Fruit fly (Drosophila melanogaster) whole organism, embryonic: ENCODE data around the gene CG4291.

ENCODE experiments used
- Ada2b ChIP-seq: fragments of 200-800 bp; sonication (Bioruptor generic); IDR thresholded peaks from 2 replicates; pipeline ENCODE4 v1.3.6; 2022; ENCODE audit warnings: missing biosample characterization, missing genetic modification characterization
- Bteb2 ChIP-seq: fragments of 200-800 bp; sonication (Bioruptor generic); optimal IDR thresholded peaks from 2 replicates; lab custom pipeline; 2016; ENCODE audit warnings: missing biosample characterization, missing genetic modification characterization
- CG11247 ChIP-seq: fragments of 200-800 bp; sonication (Bioruptor generic); IDR thresholded peaks from 2 replicates; pipeline ENCODE4 v1.3.6; 2022; ENCODE audit warnings: missing biosample characterization, missing genetic modification characterization
- CG14050 ChIP-seq: fragments of 200-800 bp; sonication (Bioruptor generic); IDR thresholded peaks from 3 replicates; pipeline ENCODE4 v1.3.6; 2022; ENCODE audit warnings: missing biosample characterization, missing genetic modification characterization
- CG15696 ChIP-seq: fragments of 200-800 bp; sonication (Bioruptor generic); optimal IDR thresholded peaks from 2 replicates; lab custom pipeline; 2019; ENCODE audit warnings: missing biosample characterization, mild to moderate bottlenecking, missing genetic modification characterization, moderate library complexity
- CG16815 ChIP-seq: fragments of 200-800 bp; sonication (Bioruptor generic); optimal IDR thresholded peaks from 3 replicates; lab custom pipeline; 2017; ENCODE audit warnings: missing biosample characterization, mild to moderate bottlenecking, missing genetic modification characterization
- CG17802 ChIP-seq: fragments of 200-800 bp; sonication (Bioruptor generic); optimal IDR thresholded peaks from 2 replicates; lab custom pipeline; 2018; ENCODE audit warnings: missing biosample characterization, mild to moderate bottlenecking, missing genetic modification characterization, moderate library complexity
- CG18262 ChIP-seq: fragments of 200-800 bp; optimal IDR thresholded peaks from 3 replicates; lab custom pipeline; 2019; ENCODE audit warnings: missing biosample characterization, mild to moderate bottlenecking, missing genetic modification characterization, moderate library complexity
- CG2116 ChIP-seq: fragments of 200-800 bp; sonication (Bioruptor generic); optimal IDR thresholded peaks from 3 replicates; lab custom pipeline; 2018; ENCODE audit warnings: missing biosample characterization, mild to moderate bottlenecking, missing genetic modification characterization
- CG2199 ChIP-seq: fragments of 200-800 bp; sonication (Bioruptor generic); IDR thresholded peaks from 3 replicates; pipeline ENCODE4 v1.3.6; 2022; ENCODE audit warnings: missing biosample characterization, missing genetic modification characterization
- CG30403 ChIP-seq: fragments of 200-800 bp; sonication (Bioruptor generic); optimal IDR thresholded peaks from 3 replicates; lab custom pipeline; 2016; ENCODE audit warnings: missing biosample characterization, missing genetic modification characterization
- CG3065 ChIP-seq: fragments of 200-800 bp; sonication (Bioruptor generic); optimal IDR thresholded peaks from 2 replicates; lab custom pipeline; 2016; ENCODE audit warnings: missing biosample characterization, missing genetic modification characterization
- CG34376 ChIP-seq: fragments of 200-800 bp; sonication (Bioruptor generic); optimal IDR thresholded peaks from 2 replicates; lab custom pipeline; 2018; ENCODE audit warnings: missing biosample characterization, mild to moderate bottlenecking, missing genetic modification characterization
- CG6175 ChIP-seq: fragments of 200-800 bp; sonication (Bioruptor generic); IDR thresholded peaks from 3 replicates; pipeline ENCODE4 v1.3.6; 2022; ENCODE audit warnings: missing biosample characterization, missing genetic modification characterization
- CG6272 ChIP-seq: fragments of 200-800 bp; sonication (Bioruptor generic); IDR thresholded peaks from 2 replicates; pipeline ENCODE4 v1.3.6; 2022; ENCODE audit warnings: missing biosample characterization, missing genetic modification characterization
- CG6654 ChIP-seq: fragments of 200-800 bp; sonication (Bioruptor generic); optimal IDR thresholded peaks from 2 replicates; lab custom pipeline; 2017; ENCODE audit warnings: missing biosample characterization, mild to moderate bottlenecking, missing genetic modification characterization
- CG6689 ChIP-seq: fragments of 200-800 bp; sonication (Bioruptor generic); IDR thresholded peaks from 2 replicates; pipeline ENCODE4 v1.3.6; 2022; ENCODE audit warnings: missing biosample characterization, missing genetic modification characterization
- Deaf1 ChIP-seq: fragments of 200-800 bp; optimal IDR thresholded peaks from 3 replicates; lab custom pipeline; 2019; ENCODE audit warnings: missing biosample characterization, mild to moderate bottlenecking, missing genetic modification characterization, moderate library complexity
- Dfd ChIP-seq, 2 experiments: fragments of >200 bp; optimal IDR thresholded peaks; 2 replicates each; lab custom pipeline; 2017; ENCODE audit warnings: missing biosample characterization in 2 of 2, missing genetic modification characterization in 2 of 2
- Doc2 ChIP-seq: fragments of 200-800 bp; sonication (Bioruptor generic); IDR thresholded peaks from 2 replicates; pipeline ENCODE4 v1.3.6; 2022; ENCODE audit warnings: missing biosample characterization, missing genetic modification characterization
- Dp ChIP-seq: fragments of 200-800 bp; sonication (Bioruptor generic); optimal IDR thresholded peaks from 2 replicates; lab custom pipeline; 2018; ENCODE audit warnings: missing biosample characterization, mild to moderate bottlenecking, missing genetic modification characterization, moderate library complexity
- ERR ChIP-seq: fragments of 200-800 bp; sonication (Bioruptor generic); optimal IDR thresholded peaks from 2 replicates; lab custom pipeline; 2016; ENCODE audit warnings: missing biosample characterization, missing genetic modification characterization
- H15 ChIP-seq: fragments of 200-800 bp; sonication (Bioruptor generic); IDR thresholded peaks from 3 replicates; pipeline ENCODE4 v1.3.6; 2022; ENCODE audit warnings: missing biosample characterization, missing genetic modification characterization
- HHEX ChIP-seq: fragments of 200-800 bp; sonication (Bioruptor generic); optimal IDR thresholded peaks from 3 replicates; lab custom pipeline; 2017; ENCODE audit warnings: missing biosample characterization, mild to moderate bottlenecking, missing genetic modification characterization, missing genetic modification reagents
- HmgD ChIP-seq: fragments of 200-800 bp; sonication (Bioruptor generic); optimal IDR thresholded peaks from 3 replicates; lab custom pipeline; 2016; ENCODE audit warnings: missing biosample characterization, missing genetic modification characterization
- Jarid2 ChIP-seq: fragments of 200-800 bp; sonication (Bioruptor generic); optimal IDR thresholded peaks from 3 replicates; lab custom pipeline; 2017; ENCODE audit warnings: mild to moderate bottlenecking, missing biosample characterization, missing genetic modification reagents, missing genetic modification characterization
- abd-A ChIP-seq: fragments of 200-800 bp; sonication (Bioruptor generic); optimal IDR thresholded peaks from 3 replicates; lab custom pipeline; 2019; ENCODE audit warnings: missing biosample characterization, mild to moderate bottlenecking, missing genetic modification characterization, moderate library complexity
- amos ChIP-seq: fragments of 200-800 bp; sonication (Bioruptor generic); IDR thresholded peaks from 2 replicates; pipeline ENCODE4 v1.3.6; 2022; ENCODE audit warnings: missing biosample characterization, missing genetic modification characterization; ENCODE audit not compliant: partially characterized antibody
- ash1 ChIP-seq: fragments of 200-800 bp; sonication (Bioruptor generic); optimal IDR thresholded peaks from 2 replicates; lab custom pipeline; 2018; ENCODE audit warnings: missing biosample characterization, mild to moderate bottlenecking, missing genetic modification characterization
- bigmax ChIP-seq: fragments of 200-800 bp; sonication (Bioruptor generic); optimal IDR thresholded peaks from 2 replicates; lab custom pipeline; 2018; ENCODE audit warnings: missing biosample characterization, mild to moderate bottlenecking, missing genetic modification characterization
- bowl ChIP-seq: fragments of 200-800 bp; sonication (Bioruptor generic); IDR thresholded peaks from 2 replicates; pipeline ENCODE4 v1.3.6; 2022; ENCODE audit warnings: missing biosample characterization, missing genetic modification characterization
- btn ChIP-seq: fragments of 200-800 bp; sonication (Bioruptor generic); optimal IDR thresholded peaks from 2 replicates; lab custom pipeline; 2016; ENCODE audit warnings: missing biosample characterization, missing genetic modification characterization
- cas ChIP-seq: fragments of 200-800 bp; sonication (Bioruptor generic); IDR thresholded peaks from 2 replicates; pipeline ENCODE4 v1.3.6; 2022; ENCODE audit warnings: missing biosample characterization, missing genetic modification characterization
- chm ChIP-seq: fragments of 200-800 bp; sonication (Bioruptor generic); IDR thresholded peaks from 2 replicates; pipeline ENCODE4 v1.3.6; 2022; ENCODE audit warnings: missing biosample characterization, missing genetic modification characterization
- croc ChIP-seq: fragments of 200-800 bp; sonication (Bioruptor generic); conservative IDR thresholded peaks from 3 replicates; pipeline ENCODE4 v1.3.6; 2022; ENCODE audit warnings: missing biosample characterization, missing genetic modification characterization
- dm ChIP-seq: fragments of 200-800 bp; sonication (Bioruptor generic); optimal IDR thresholded peaks from 3 replicates; lab custom pipeline; 2016; ENCODE audit warnings: missing biosample characterization, missing genetic modification characterization
- dysf ChIP-seq: fragments of 200-800 bp; sonication (Bioruptor generic); IDR thresholded peaks from 3 replicates; pipeline ENCODE4 v1.3.6; 2022; ENCODE audit warnings: missing biosample characterization, missing genetic modification characterization
- esg ChIP-seq: fragments of 200-800 bp; sonication (Bioruptor generic); conservative IDR thresholded peaks from 2 replicates; pipeline ENCODE4 v1.3.6; 2022; ENCODE audit warnings: missing biosample characterization, missing genetic modification characterization
- fd102C ChIP-seq: fragments of 200-800 bp; sonication (Bioruptor generic); optimal IDR thresholded peaks from 2 replicates; lab custom pipeline; 2018; ENCODE audit warnings: missing biosample characterization, mild to moderate bottlenecking, missing genetic modification characterization, moderate library complexity
- ham ChIP-seq: fragments of 200-800 bp; sonication (Bioruptor generic); IDR thresholded peaks from 2 replicates; pipeline ENCODE4 v1.3.6; 2022; ENCODE audit warnings: missing biosample characterization, missing genetic modification characterization
- lab ChIP-seq: fragments of 200-800 bp; sonication (Bioruptor generic); optimal IDR thresholded peaks from 3 replicates; lab custom pipeline; 2017; ENCODE audit warnings: missing biosample characterization, missing genetic modification characterization, mild to moderate bottlenecking, moderate library complexity, missing genetic modification reagents
- nom ChIP-seq: fragments of 200-800 bp; sonication (Bioruptor generic); optimal IDR thresholded peaks from 2 replicates; lab custom pipeline; 2017; ENCODE audit warnings: missing biosample characterization, missing genetic modification characterization, mild to moderate bottlenecking, moderate library complexity, missing genetic modification reagents
- peb ChIP-seq: fragments of 200-800 bp; sonication (Bioruptor generic); IDR thresholded peaks from 2 replicates; pipeline ENCODE4 v1.3.6; 2022; ENCODE audit warnings: missing biosample characterization, missing genetic modification characterization
- psq ChIP-seq: fragments of 200-800 bp; sonication (Bioruptor generic); optimal IDR thresholded peaks from 2 replicates; lab custom pipeline; 2017; ENCODE audit warnings: missing biosample characterization, missing genetic modification characterization
- schlank ChIP-seq: fragments of 200-800 bp; sonication (Bioruptor generic); optimal IDR thresholded peaks from 2 replicates; lab custom pipeline; 2018; ENCODE audit warnings: missing biosample characterization, mild to moderate bottlenecking, missing genetic modification characterization
- so ChIP-seq: fragments of 200-800 bp; sonication (Bioruptor generic); IDR thresholded peaks from 3 replicates; pipeline ENCODE4 v1.3.6; 2022; ENCODE audit warnings: missing biosample characterization, missing genetic modification characterization
- sob ChIP-seq: fragments of 200-800 bp; sonication (Bioruptor generic); IDR thresholded peaks from 2 replicates; pipeline ENCODE4 v1.3.6; 2022; ENCODE audit warnings: missing biosample characterization, missing genetic modification characterization
- ssp ChIP-seq: fragments of 200-800 bp; sonication (Bioruptor generic); IDR thresholded peaks from 2 replicates; pipeline ENCODE4 v1.3.6; 2022; ENCODE audit warnings: missing biosample characterization, missing genetic modification characterization
- tgo ChIP-seq: fragments of 200-800 bp; sonication (Bioruptor generic); IDR thresholded peaks from 3 replicates; pipeline ENCODE4 v1.3.6; 2022; ENCODE audit warnings: missing biosample characterization, missing genetic modification characterization
- tin ChIP-seq: fragments of 200-800 bp; sonication (Bioruptor generic); optimal IDR thresholded peaks from 3 replicates; lab custom pipeline; 2016; ENCODE audit warnings: missing biosample characterization, missing genetic modification characterization
- ttk ChIP-seq: fragments of 200-800 bp; sonication (Bioruptor generic); IDR thresholded peaks from 2 replicates; pipeline ENCODE4 v2.1.2; 2022; ENCODE audit warnings: missing biosample characterization, missing genetic modification characterization
- vvl ChIP-seq: fragments of 200-800 bp; sonication (Bioruptor generic); IDR thresholded peaks from 2 replicates; pipeline ENCODE4 v1.3.6; 2022; ENCODE audit warnings: missing biosample characterization, missing genetic modification characterization
- wek ChIP-seq: fragments of 200-800 bp; sonication (Bioruptor generic); optimal IDR thresholded peaks from 3 replicates; lab custom pipeline; 2018; ENCODE audit warnings: missing biosample characterization, mild to moderate bottlenecking, missing genetic modification characterization, moderate library complexity

Gene CG4291

dm6 chr2L:837989-838388 is 14.5 kb downstream of the CG4291 start (continued):
- TF ChIP-seq croc (GFP tag; lab: Robert Waterston, UW), result no peak; the same call in 2 of the 3 replicates
- TF ChIP-seq sob (GFP tag; lab: Robert Waterston, UW), result no peak
- TF ChIP-seq CG18262 (tag; lab: Kevin White, UChicago), result no peak
- TF ChIP-seq cas (GFP tag; lab: Robert Waterston, UW), result no peak
- 0 out of 2 replicates have a peak, but pooled peaks have one; percentile 21 for TF ChIP-seq peb
- no peak for TF ChIP-seq ash1 (GFP tag; lab: Kevin White, UChicago)
- no peak for TF ChIP-seq Dp (GFP tag; lab: Kevin White, UChicago)
- no peak for TF ChIP-seq Dfd (GFP tag; optimal IDR thresholded peaks at IDR 0.05; lab: Kevin White, UChicago)
- TF ChIP-seq bowl, result no peak
- no peak for TF ChIP-seq Bteb2
- no peak for TF ChIP-seq CG2199 (GFP tag; lab: Robert Waterston, UW)
- no peak for TF ChIP-seq tgo (GFP tag; lab: Robert Waterston, UW)
- TF ChIP-seq ham, result no peak
- TF ChIP-seq HHEX, result no peak
- TF ChIP-seq vvl (GFP tag; lab: Robert Waterston, UW), result no peak
- TF ChIP-seq bigmax (GFP tag; lab: Kevin White, UChicago), result no peak
- TF ChIP-seq ERR, result no peak
- TF ChIP-seq CG30403 (GFP tag; lab: Kevin White, UChicago), result peak; percentile 38
- no peak for TF ChIP-seq CG6654 (GFP tag; lab: Kevin White, UChicago)
- TF ChIP-seq CG6272, result no peak
- TF ChIP-seq schlank (tag; lab: Kevin White, UChicago), result no peak
- TF ChIP-seq chm (GFP tag; lab: Robert Waterston, UW), result no peak
- no peak for TF ChIP-seq CG6175 (GFP tag; lab: Robert Waterston, UW)
- no peak for TF ChIP-seq CG3065
- TF ChIP-seq ssp (GFP tag; lab: Robert Waterston, UW), result no peak
- no peak for TF ChIP-seq dm (GFP tag; lab: Kevin White, UChicago)
- TF ChIP-seq btn, result no peak
- no peak for TF ChIP-seq abd-A (tag; lab: Kevin White, UChicago)
- no peak for TF ChIP-seq ttk
- TF ChIP-seq tin (GFP tag; lab: Kevin White, UChicago), result peak; percentile 27
- TF ChIP-seq dysf (GFP tag; lab: Robert Waterston, UW), result 0 out of 3 replicates have a peak, but pooled peaks have one; percentile 13
- TF ChIP-seq CG15696 (tag; lab: Kevin White, UChicago), result no peak
- no peak for TF ChIP-seq CG2116 (GFP tag; lab: Kevin White, UChicago)
- no peak for TF ChIP-seq so (GFP tag; lab: Robert Waterston, UW)
- no peak for TF ChIP-seq CG11247 (GFP tag; lab: Robert Waterston, UW)
- peak; percentile 26; the same call in 1 of the 2 replicates for TF ChIP-seq esg (GFP tag; lab: Robert Waterston, UW)
- TF ChIP-seq Ada2b (GFP tag; lab: Robert Waterston, UW), result no peak
- TF ChIP-seq CG16815 (GFP tag; lab: Kevin White, UChicago), result peak; percentile 39
- TF ChIP-seq CG17802 (tag; lab: Kevin White, UChicago), result no peak
- no peak for TF ChIP-seq psq (GFP tag; lab: Kevin White, UChicago)
- no peak for TF ChIP-seq amos (GFP tag; lab: Robert Waterston, UW)
- no peak for TF ChIP-seq nom
- no peak for TF ChIP-seq H15 (GFP tag; lab: Robert Waterston, UW)
- no peak for TF ChIP-seq Doc2 (GFP tag; lab: Robert Waterston, UW)
- no peak for TF ChIP-seq wek (GFP tag; lab: Kevin White, UChicago)
- no peak for TF ChIP-seq CG6689 (GFP tag; lab: Robert Waterston, UW)
- TF ChIP-seq fd102C (GFP tag; lab: Kevin White, UChicago), result no peak
- TF ChIP-seq HmgD, result no peak
- TF ChIP-seq Jarid2 (GFP tag; lab: Kevin White, UChicago), result no peak
- TF ChIP-seq CG14050 (GFP tag; lab: Robert Waterston, UW), result no peak
- TF ChIP-seq Deaf1, result no peak
- TF ChIP-seq CG34376 (GFP tag; lab: Kevin White, UChicago), result no peak
- no peak for TF ChIP-seq lab
